Fruit fly (Drosophila melanogaster) whole organism, embryonic: ENCODE results near the gene Wee1.

ENCODE experiments used
- ATbp ChIP-seq: fragments of 200-800 bp; sonication (Bioruptor generic); optimal IDR thresholded peaks from 2 replicates; lab custom pipeline; 2017; ENCODE audit warnings: missing biosample characterization, mild to moderate bottlenecking, missing genetic modification characterization, missing genetic modification reagents
- Aef1 ChIP-seq: fragments of 200-800 bp; sonication (Bioruptor generic); IDR thresholded peaks from 3 replicates; pipeline ENCODE4 v1.3.6; 2022; ENCODE audit warnings: missing biosample characterization, missing genetic modification characterization
- B-H2 ChIP-seq: fragments of 200-800 bp; sonication (Bioruptor generic); optimal IDR thresholded peaks from 2 replicates; lab custom pipeline; 2018; ENCODE audit warnings: missing biosample characterization, mild to moderate bottlenecking, missing genetic modification characterization
- CG11247 ChIP-seq: fragments of 200-800 bp; sonication (Bioruptor generic); IDR thresholded peaks from 2 replicates; pipeline ENCODE4 v1.3.6; 2022; ENCODE audit warnings: missing biosample characterization, missing genetic modification characterization
- CG11695 ChIP-seq: fragments of 200-800 bp; sonication (Bioruptor generic); IDR thresholded peaks from 3 replicates; pipeline ENCODE4 v1.3.6; 2022; ENCODE audit warnings: missing biosample characterization, missing genetic modification characterization
- CG12299 ChIP-seq: fragments of 200-800 bp; sonication (Bioruptor generic); optimal IDR thresholded peaks from 2 replicates; lab custom pipeline; 2018; ENCODE audit warnings: missing biosample characterization, mild to moderate bottlenecking, missing genetic modification characterization
- CG15011 ChIP-seq: fragments of 200-800 bp; sonication (Bioruptor generic); optimal IDR thresholded peaks from 3 replicates; lab custom pipeline; 2018; ENCODE audit warnings: missing biosample characterization, mild to moderate bottlenecking, missing genetic modification characterization
- CG17385 ChIP-seq: fragments of 200-800 bp; sonication (Bioruptor generic); optimal IDR thresholded peaks from 3 replicates; lab custom pipeline; 2018; ENCODE audit warnings: missing biosample characterization, mild to moderate bottlenecking, missing genetic modification characterization
- CG18764 ChIP-seq: fragments of 200-800 bp; sonication (Bioruptor generic); optimal IDR thresholded peaks from 3 replicates; lab custom pipeline; 2016; ENCODE audit warnings: missing biosample characterization, missing genetic modification characterization
- CG30403 ChIP-seq: fragments of 200-800 bp; sonication (Bioruptor generic); optimal IDR thresholded peaks from 3 replicates; lab custom pipeline; 2016; ENCODE audit warnings: missing biosample characterization, missing genetic modification characterization
- CG3407 ChIP-seq: fragments of 200-800 bp; sonication (Bioruptor generic); optimal IDR thresholded peaks from 2 replicates; lab custom pipeline; 2018; ENCODE audit warnings: missing biosample characterization, mild to moderate bottlenecking, missing genetic modification characterization
- CG4854 ChIP-seq: fragments of 200-800 bp; sonication (Bioruptor generic); optimal IDR thresholded peaks from 2 replicates; lab custom pipeline; 2016; ENCODE audit warnings: missing biosample characterization, missing genetic modification characterization, inconsistent platforms
- CG8765 ChIP-seq: fragments of 200-800 bp; sonication (Bioruptor generic); IDR thresholded peaks from 2 replicates; pipeline ENCODE4 v1.3.6; 2022; ENCODE audit warnings: missing biosample characterization, missing genetic modification characterization
- CG8924 ChIP-seq: fragments of 200-800 bp; optimal IDR thresholded peaks from 3 replicates; lab custom pipeline; 2019; ENCODE audit warnings: missing biosample characterization, mild to moderate bottlenecking, missing genetic modification characterization, moderate library complexity
- CG9727 ChIP-seq: fragments of 200-800 bp; sonication (Bioruptor generic); optimal IDR thresholded peaks from 3 replicates; lab custom pipeline; 2017; ENCODE audit warnings: missing biosample characterization, mild to moderate bottlenecking, missing genetic modification characterization
- CHES-1-like ChIP-seq: fragments of 200-800 bp; sonication (Bioruptor generic); optimal IDR thresholded peaks from 2 replicates; lab custom pipeline; 2016; ENCODE audit warnings: missing biosample characterization, missing genetic modification characterization
- D ChIP-seq, 2 experiments: fragments of 200-800 bp in 1 of 2; fragments of >200 bp in 1 of 2; sonication (Bioruptor generic) in 1 of 2; optimal IDR thresholded peaks; 2 replicates in 1 of 2; 3 replicates in 1 of 2; lab custom pipeline; 2017; ENCODE audit warnings: mild to moderate bottlenecking in 1 of 2, missing biosample characterization in 1 of 2, missing genetic modification characterization in 1 of 2, missing genetic modification reagents in 1 of 2
- Doc2 ChIP-seq: fragments of 200-800 bp; sonication (Bioruptor generic); IDR thresholded peaks from 2 replicates; pipeline ENCODE4 v1.3.6; 2022; ENCODE audit warnings: missing biosample characterization, missing genetic modification characterization
- GATAe ChIP-seq: fragments of 200-800 bp; sonication (Bioruptor generic); conservative IDR thresholded peaks from 2 replicates; pipeline ENCODE4 v1.3.6; 2022; ENCODE audit warnings: missing biosample characterization, missing genetic modification characterization
- Gug ChIP-seq: fragments of 200-800 bp; sonication (Bioruptor generic); IDR thresholded peaks from 4 replicates; pipeline ENCODE4 v1.3.6; 2022; ENCODE audit warnings: missing biosample characterization, missing genetic modification characterization
- HLH3B ChIP-seq: fragments of 200-800 bp; sonication (Bioruptor generic); IDR thresholded peaks from 2 replicates; pipeline ENCODE4 v1.3.6; 2022; ENCODE audit warnings: missing biosample characterization, missing genetic modification characterization
- HLH4C ChIP-seq: fragments of 200-800 bp; sonication (Bioruptor generic); IDR thresholded peaks from 3 replicates; pipeline ENCODE4 v1.3.6; 2022; ENCODE audit warnings: missing biosample characterization, missing genetic modification characterization; ENCODE audit not compliant: partially characterized antibody
- HLHmδ ChIP-seq: fragments of 200-800 bp; sonication (Bioruptor generic); optimal IDR thresholded peaks from 2 replicates; lab custom pipeline; 2018; ENCODE audit warnings: missing biosample characterization, mild to moderate bottlenecking, missing genetic modification characterization, moderate library complexity
- Hr51 ChIP-seq, 2 experiments: fragments of 200-800 bp; sonication (Bioruptor generic); optimal IDR thresholded peaks; 2 replicates in 1 of 2; 3 replicates in 1 of 2; lab custom pipeline; 2016 to 2018; ENCODE audit warnings: missing biosample characterization in 2 of 2, missing genetic modification characterization in 2 of 2, mild to moderate bottlenecking in 1 of 2, moderate library complexity in 1 of 2
- Hsf ChIP-seq: fragments of 200-800 bp; sonication (Bioruptor generic); optimal IDR thresholded peaks from 3 replicates; lab custom pipeline; 2016; ENCODE audit warnings: missing biosample characterization, missing genetic modification characterization
- Nf-YB ChIP-seq: fragments of 200-800 bp; sonication (Bioruptor generic); optimal IDR thresholded peaks from 3 replicates; lab custom pipeline; 2019; ENCODE audit warnings: missing biosample characterization, mild to moderate bottlenecking, missing genetic modification characterization, moderate library complexity
- Sox100B ChIP-seq: fragments of 200-800 bp; sonication (Bioruptor generic); optimal IDR thresholded peaks from 3 replicates; lab custom pipeline; 2018; ENCODE audit warnings: missing biosample characterization, mild to moderate bottlenecking, missing genetic modification characterization
- Usf ChIP-seq: fragments of 200-800 bp; sonication (Bioruptor generic); optimal IDR thresholded peaks from 2 replicates; lab custom pipeline; 2017; ENCODE audit warnings: missing genotype, missing biosample characterization, missing genetic modification characterization
- YL-1 ChIP-seq: fragments of 200-800 bp; sonication (Bioruptor generic); optimal IDR thresholded peaks from 3 replicates; lab custom pipeline; 2017; ENCODE audit warnings: missing biosample characterization, mild to moderate bottlenecking, missing genetic modification characterization
- ab ChIP-seq: fragments of 200-800 bp; sonication (Bioruptor generic); optimal IDR thresholded peaks from 2 replicates; lab custom pipeline; 2016; ENCODE audit warnings: missing biosample characterization, missing genetic modification characterization
- ase ChIP-seq: fragments of 200-800 bp; sonication (Bioruptor generic); IDR thresholded peaks from 3 replicates; pipeline ENCODE4 v1.3.6; 2022; ENCODE audit warnings: missing biosample characterization, missing genetic modification characterization
- chn ChIP-seq: fragments of 200-800 bp; sonication (Bioruptor generic); optimal IDR thresholded peaks from 2 replicates; lab custom pipeline; 2016; ENCODE audit warnings: missing biosample characterization, missing genetic modification characterization
- crol ChIP-seq: fragments of 200-800 bp; sonication (Bioruptor generic); IDR thresholded peaks from 2 replicates; pipeline ENCODE4 v1.3.6; 2022; ENCODE audit warnings: missing biosample characterization, missing genetic modification characterization
- dysf ChIP-seq: fragments of 200-800 bp; sonication (Bioruptor generic); IDR thresholded peaks from 3 replicates; pipeline ENCODE4 v1.3.6; 2022; ENCODE audit warnings: missing biosample characterization, missing genetic modification characterization
- emc ChIP-seq: fragments of 200-800 bp; sonication (Bioruptor generic); optimal IDR thresholded peaks from 2 replicates; lab custom pipeline; 2016; ENCODE audit warnings: missing biosample characterization, missing genetic modification characterization
- eyg ChIP-seq: fragments of 200-800 bp; sonication (Bioruptor generic); optimal IDR thresholded peaks from 3 replicates; lab custom pipeline; 2016; ENCODE audit warnings: missing biosample characterization, missing genetic modification characterization
- ind ChIP-seq: fragments of 200-800 bp; sonication (Bioruptor generic); optimal IDR thresholded peaks from 3 replicates; lab custom pipeline; 2016; ENCODE audit warnings: missing biosample characterization, missing genetic modification characterization
- inv ChIP-seq: fragments of 200-800 bp; sonication (Bioruptor generic); IDR thresholded peaks from 2 replicates; pipeline ENCODE4 v1.3.6; 2022; ENCODE audit warnings: missing biosample characterization, missing genetic modification characterization; ENCODE audit not compliant: partially characterized antibody
- jumu ChIP-seq: fragments of 200-800 bp; sonication (Bioruptor generic); optimal IDR thresholded peaks from 3 replicates; lab custom pipeline; 2016; ENCODE audit warnings: missing biosample characterization, missing genetic modification characterization
- kay ChIP-seq: fragments of 200-800 bp; sonication (Bioruptor generic); optimal IDR thresholded peaks from 2 replicates; lab custom pipeline; 2016; ENCODE audit warnings: missing biosample characterization, missing genetic modification characterization
- knrl ChIP-seq: fragments of 200-800 bp; sonication (Bioruptor generic); IDR thresholded peaks from 3 replicates; pipeline ENCODE4 v1.3.6; 2022; ENCODE audit warnings: missing biosample characterization, missing genetic modification characterization; ENCODE audit not compliant: partially characterized antibody
- mam ChIP-seq: fragments of 200-800 bp; sonication (Bioruptor generic); optimal IDR thresholded peaks from 3 replicates; lab custom pipeline; 2016; ENCODE audit warnings: missing biosample characterization, missing genetic modification characterization
- nau ChIP-seq: fragments of 200-800 bp; sonication (Bioruptor generic); optimal IDR thresholded peaks from 3 replicates; lab custom pipeline; 2017; ENCODE audit warnings: missing biosample characterization, mild to moderate bottlenecking, missing genetic modification characterization, missing genetic modification reagents
- org-1 ChIP-seq: fragments of 200-800 bp; sonication (Bioruptor generic); optimal IDR thresholded peaks from 2 replicates; lab custom pipeline; 2017; ENCODE audit warnings: missing biosample characterization, missing genetic modification characterization
- pum ChIP-seq: fragments of 200-800 bp; sonication (Bioruptor generic); optimal IDR thresholded peaks from 2 replicates; lab custom pipeline; 2016; ENCODE audit warnings: missing biosample characterization, missing genetic modification characterization
- schlank ChIP-seq: fragments of 200-800 bp; sonication (Bioruptor generic); optimal IDR thresholded peaks from 2 replicates; lab custom pipeline; 2018; ENCODE audit warnings: missing biosample characterization, mild to moderate bottlenecking, missing genetic modification characterization
- sna ChIP-seq: fragments of 200-800 bp; sonication (Bioruptor generic); IDR thresholded peaks from 2 replicates; pipeline ENCODE4 v1.3.6; 2022; ENCODE audit warnings: missing biosample characterization, missing genetic modification characterization; ENCODE audit not compliant: partially characterized antibody
- trh ChIP-seq: fragments of 200-800 bp; sonication (Bioruptor generic); optimal IDR thresholded peaks from 2 replicates; lab custom pipeline; 2016; ENCODE audit warnings: missing biosample characterization, missing genetic modification characterization
- zf30C ChIP-seq: fragments of 200-800 bp; sonication (Bioruptor generic); optimal IDR thresholded peaks from 3 replicates; lab custom pipeline; 2018; ENCODE audit warnings: missing biosample characterization, mild to moderate bottlenecking, missing genetic modification characterization
- zfh2 ChIP-seq: fragments of 200-800 bp; sonication (Bioruptor generic); optimal IDR thresholded peaks from 2 replicates; lab custom pipeline; 2016; ENCODE audit warnings: missing biosample characterization, missing genetic modification characterization

Wee1 gene

dm6 chr2L:6918517-6919202 is 4.7 kb upstream of the Wee1 start, which contains the start of gene nop5 (continued):
- TF ChIP-seq YL-1 (GFP tag; lab: Kevin White, UChicago), result peak; percentile 93
- no peak for TF ChIP-seq Hsf
- peak; percentile 82 for TF ChIP-seq CG8924 (tag; lab: Kevin White, UChicago)
- TF ChIP-seq nau, result no peak
- TF ChIP-seq HLH4C (GFP tag; lab: Robert Waterston, UW), result peak; percentile 28; the same call in 1 of the 3 replicates
- TF ChIP-seq HLH3B (GFP tag; lab: Robert Waterston, UW), result no peak
- TF ChIP-seq schlank (tag; lab: Kevin White, UChicago), result no peak
- TF ChIP-seq ATbp, result no peak
- TF ChIP-seq CG12299 (tag; lab: Kevin White, UChicago), result peak; percentile 19
- peak; percentile 26 for TF ChIP-seq CG18764 (GFP tag; lab: Kevin White, UChicago)
- TF ChIP-seq CG9727 (GFP tag; lab: Kevin White, UChicago), result peak; percentile 81
- TF ChIP-seq pum (GFP tag; lab: Kevin White, UChicago), result no peak
- TF ChIP-seq zf30C (GFP tag; lab: Kevin White, UChicago), result no peak
- no peak for TF ChIP-seq Hr51 (GFP tag; optimal IDR thresholded peaks at IDR 0.05; lab: Kevin White, UChicago)
- TF ChIP-seq ind (GFP tag; lab: Kevin White, UChicago), result peak; percentile 53
- TF ChIP-seq HLHmδ (GFP tag; lab: Kevin White, UChicago), result peak; percentile 43
- TF ChIP-seq CG11247, result no peak
- TF ChIP-seq ase (GFP tag; lab: Robert Waterston, UW), result no peak
- no peak for TF ChIP-seq eyg (GFP tag; lab: Kevin White, UChicago)
- peak; percentile 72 for TF ChIP-seq B-H2 (GFP tag; lab: Kevin White, UChicago)
- TF ChIP-seq Usf (GFP tag; lab: Kevin White, UChicago), result peak; percentile 59
- TF ChIP-seq CG4854 (GFP tag; lab: Kevin White, UChicago), result no peak
- no peak for TF ChIP-seq chn (GFP tag; lab: Kevin White, UChicago)
- TF ChIP-seq CG8765 (GFP tag; lab: Robert Waterston, UW), result no peak
- TF ChIP-seq Doc2 (GFP tag; lab: Robert Waterston, UW), result no peak
- TF ChIP-seq sna, result no peak
- TF ChIP-seq knrl (GFP tag; lab: Robert Waterston, UW), result no peak
- peak; percentile 36 for TF ChIP-seq kay (GFP tag; lab: Kevin White, UChicago)
- no peak for TF ChIP-seq ab (GFP tag; lab: Kevin White, UChicago)
- no peak for TF ChIP-seq CHES-1-like (GFP tag; lab: Kevin White, UChicago)
- no peak for TF ChIP-seq inv
- no peak for TF ChIP-seq jumu (GFP tag; lab: Kevin White, UChicago)
- no peak for TF ChIP-seq GATAe (GFP tag; lab: Robert Waterston, UW)
- no peak for TF ChIP-seq D (optimal IDR thresholded peaks at IDR 0.05; lab: Kevin White, UChicago)
- peak; percentile 69 for TF ChIP-seq D (GFP tag; optimal IDR thresholded peaks at IDR 0.05; lab: Kevin White, UChicago)
- TF ChIP-seq Nf-YB (GFP tag; lab: Kevin White, UChicago), result peak; percentile 63
- peak; percentile 64; the same call in 2 of the 3 replicates for TF ChIP-seq dysf (GFP tag; lab: Robert Waterston, UW)
- peak; percentile 60 for TF ChIP-seq CG30403 (GFP tag; lab: Kevin White, UChicago)
- TF ChIP-seq CG11695, result no peak; the same call in 2 of the 3 replicates
- TF ChIP-seq Sox100B (GFP tag; lab: Kevin White, UChicago), result no peak
- TF ChIP-seq crol, result no peak
- no peak for TF ChIP-seq Gug (GFP tag; lab: Robert Waterston, UW)
- no peak for TF ChIP-seq emc (GFP tag; lab: Kevin White, UChicago)
- no peak for TF ChIP-seq CG15011 (GFP tag; lab: Kevin White, UChicago)
- TF ChIP-seq trh (GFP tag; lab: Kevin White, UChicago), result no peak
- TF ChIP-seq mam, result no peak
- TF ChIP-seq org-1 (GFP tag; lab: Kevin White, UChicago), result peak; percentile 34
- TF ChIP-seq Aef1, result no peak
- TF ChIP-seq zfh2 (GFP tag; lab: Kevin White, UChicago), result no peak
- TF ChIP-seq CG3407 (GFP tag; lab: Kevin White, UChicago), result no peak
- peak; percentile 74 for TF ChIP-seq CG17385 (GFP tag; lab: Kevin White, UChicago)
